Fruit fly (Drosophila melanogaster) whole organism, embryonic: ENCODE data around the gene CG42495.

ENCODE experiments used
- Blimp-1 ChIP-seq: fragments of 200-800 bp; sonication (Bioruptor generic); optimal IDR thresholded peaks from 3 replicates; lab custom pipeline; 2018; ENCODE audit warnings: missing biosample characterization, missing genetic modification characterization, mild to moderate bottlenecking, moderate library complexity, missing genetic modification reagents
- CG10147 ChIP-seq: fragments of 200-800 bp; sonication (Bioruptor generic); optimal IDR thresholded peaks from 2 replicates; lab custom pipeline; 2019; ENCODE audit warnings: missing biosample characterization, mild to moderate bottlenecking, missing genetic modification characterization, moderate library complexity
- CG10209 ChIP-seq: fragments of 200-800 bp; sonication (Bioruptor generic); optimal IDR thresholded peaks from 3 replicates; lab custom pipeline; 2017; ENCODE audit warnings: missing biosample characterization, mild to moderate bottlenecking, missing genetic modification characterization, missing genetic modification reagents
- CG10462 ChIP-seq: fragments of 200-800 bp; sonication (Bioruptor generic); optimal IDR thresholded peaks from 2 replicates; lab custom pipeline; 2016; ENCODE audit warnings: missing biosample characterization, missing genetic modification characterization
- CG10959 ChIP-seq: fragments of 200-800 bp; sonication (Bioruptor generic); IDR thresholded peaks from 2 replicates; pipeline ENCODE4 v1.3.6; 2022; ENCODE audit warnings: missing biosample characterization, missing genetic modification characterization
- CG11247 ChIP-seq: fragments of 200-800 bp; sonication (Bioruptor generic); IDR thresholded peaks from 2 replicates; pipeline ENCODE4 v1.3.6; 2022; ENCODE audit warnings: missing biosample characterization, missing genetic modification characterization
- CG11695 ChIP-seq: fragments of 200-800 bp; sonication (Bioruptor generic); IDR thresholded peaks from 3 replicates; pipeline ENCODE4 v1.3.6; 2022; ENCODE audit warnings: missing biosample characterization, missing genetic modification characterization
- CG13296 ChIP-seq: fragments of 200-800 bp; sonication (Bioruptor generic); optimal IDR thresholded peaks from 3 replicates; lab custom pipeline; 2018; ENCODE audit warnings: missing biosample characterization, mild to moderate bottlenecking, missing genetic modification characterization
- CG15601 ChIP-seq: fragments of 200-800 bp; sonication (Bioruptor generic); optimal IDR thresholded peaks from 3 replicates; lab custom pipeline; 2019; ENCODE audit warnings: missing biosample characterization, mild to moderate bottlenecking, missing genetic modification characterization, moderate library complexity
- CG17328 ChIP-seq: fragments of 200-800 bp; sonication (Bioruptor generic); IDR thresholded peaks from 2 replicates; pipeline ENCODE4 v1.3.6; 2022; ENCODE audit warnings: missing biosample characterization, missing genetic modification characterization
- CG17568 ChIP-seq: fragments of 200-800 bp; sonication (Bioruptor generic); optimal IDR thresholded peaks from 2 replicates; lab custom pipeline; 2018; ENCODE audit warnings: missing biosample characterization, mild to moderate bottlenecking, missing genetic modification characterization, moderate library complexity
- CG1832 ChIP-seq: fragments of 200-800 bp; sonication (Bioruptor generic); optimal IDR thresholded peaks from 2 replicates; lab custom pipeline; 2017; ENCODE audit warnings: missing biosample characterization, mild to moderate bottlenecking, missing genetic modification characterization, inconsistent platforms
- CG31365 ChIP-seq: fragments of 200-800 bp; sonication (Bioruptor generic); optimal IDR thresholded peaks from 2 replicates; lab custom pipeline; 2018; ENCODE audit warnings: missing biosample characterization, mild to moderate bottlenecking, missing genetic modification characterization
- CG3281 ChIP-seq: fragments of 200-800 bp; sonication (Bioruptor generic); optimal IDR thresholded peaks from 3 replicates; lab custom pipeline; 2017; ENCODE audit warnings: missing biosample characterization, mild to moderate bottlenecking, missing genetic modification characterization
- CG34376 ChIP-seq: fragments of 200-800 bp; sonication (Bioruptor generic); optimal IDR thresholded peaks from 2 replicates; lab custom pipeline; 2018; ENCODE audit warnings: missing biosample characterization, mild to moderate bottlenecking, missing genetic modification characterization
- CG4282 ChIP-seq: fragments of 200-800 bp; sonication (Bioruptor generic); optimal IDR thresholded peaks from 2 replicates; lab custom pipeline; 2016; ENCODE audit warnings: missing biosample characterization, missing genetic modification characterization
- CG4424 ChIP-seq: fragments of 200-800 bp; sonication (Bioruptor generic); optimal IDR thresholded peaks from 3 replicates; lab custom pipeline; 2016; ENCODE audit warnings: missing biosample characterization, missing genetic modification characterization
- CG5953 ChIP-seq: fragments of 200-800 bp; sonication (Bioruptor generic); IDR thresholded peaks from 2 replicates; pipeline ENCODE4 v1.3.6; 2022; ENCODE audit warnings: missing biosample characterization, missing genetic modification characterization
- CG6254 ChIP-seq: fragments of 200-800 bp; sonication (Bioruptor generic); optimal IDR thresholded peaks from 3 replicates; lab custom pipeline; 2017; ENCODE audit warnings: mild to moderate bottlenecking, missing biosample characterization, missing genetic modification reagents, missing genetic modification characterization
- CG9609 ChIP-seq: fragments of 200-800 bp; sonication (Bioruptor generic); optimal IDR thresholded peaks from 3 replicates; lab custom pipeline; 2016; ENCODE audit warnings: missing biosample characterization, missing genetic modification characterization
- Camta ChIP-seq: fragments of 200-800 bp; sonication (Bioruptor generic); optimal IDR thresholded peaks from 2 replicates; lab custom pipeline; 2016; ENCODE audit warnings: missing biosample characterization, missing genetic modification characterization
- Chrac-16 ChIP-seq: fragments of 200-800 bp; sonication (Bioruptor generic); optimal IDR thresholded peaks from 3 replicates; lab custom pipeline; 2016; ENCODE audit warnings: missing biosample characterization, missing genetic modification characterization
- Dad ChIP-seq: fragments of 200-800 bp; sonication (Bioruptor generic); optimal IDR thresholded peaks from 3 replicates; lab custom pipeline; 2016; ENCODE audit warnings: missing biosample characterization, missing genetic modification characterization
- Dbx ChIP-seq: fragments of 200-800 bp; sonication (Bioruptor generic); IDR thresholded peaks from 3 replicates; pipeline ENCODE4 v1.3.6; 2022; ENCODE audit warnings: missing biosample characterization, missing genetic modification characterization
- Dip3 ChIP-seq: fragments of 200-800 bp; sonication (Bioruptor generic); optimal IDR thresholded peaks from 3 replicates; lab custom pipeline; 2016; ENCODE audit warnings: missing biosample characterization, missing genetic modification characterization
- E2f2 ChIP-seq: fragments of 200-800 bp; sonication (Bioruptor generic); IDR thresholded peaks from 2 replicates; pipeline ENCODE4 v1.3.6; 2022; ENCODE audit warnings: missing biosample characterization, missing genetic modification characterization
- Fer2 ChIP-seq: fragments of 200-800 bp; sonication (Bioruptor generic); optimal IDR thresholded peaks from 2 replicates; lab custom pipeline; 2018; ENCODE audit warnings: missing biosample characterization, mild to moderate bottlenecking, missing genetic modification characterization, moderate library complexity
- Gug ChIP-seq: fragments of 200-800 bp; sonication (Bioruptor generic); IDR thresholded peaks from 4 replicates; pipeline ENCODE4 v1.3.6; 2022; ENCODE audit warnings: missing biosample characterization, missing genetic modification characterization
- Max ChIP-seq: fragments of 200-800 bp; sonication (Bioruptor generic); optimal IDR thresholded peaks from 2 replicates; lab custom pipeline; 2016; ENCODE audit warnings: missing biosample characterization, mild to moderate bottlenecking, missing genetic modification characterization
- Optix ChIP-seq: fragments of 200-800 bp; sonication (Bioruptor generic); IDR thresholded peaks from 3 replicates; pipeline ENCODE4 v1.3.6; 2022; ENCODE audit warnings: missing biosample characterization, missing genetic modification characterization
- Sin3A ChIP-seq: fragments of >200 bp; optimal IDR thresholded peaks from 2 replicates; lab custom pipeline; 2018
- Stat92E ChIP-seq, 3 experiments: fragments of >200 bp in 2 of 3; fragments of 200-800 bp in 1 of 3; sonication (Bioruptor generic) in 1 of 3; optimal IDR thresholded peaks; 2 replicates each; lab custom pipeline; 2017 to 2019; ENCODE audit warnings: missing biosample characterization in 3 of 3, missing genetic modification characterization in 3 of 3, mild to moderate bottlenecking in 1 of 3, moderate library complexity in 1 of 3
- Xbp1 ChIP-seq: fragments of 200-800 bp; sonication (Bioruptor generic); optimal IDR thresholded peaks from 3 replicates; lab custom pipeline; 2016; ENCODE audit warnings: missing biosample characterization, mild to moderate bottlenecking, missing genetic modification characterization
- ab ChIP-seq: fragments of 200-800 bp; sonication (Bioruptor generic); optimal IDR thresholded peaks from 2 replicates; lab custom pipeline; 2016; ENCODE audit warnings: missing biosample characterization, missing genetic modification characterization
- abd-A ChIP-seq: fragments of 200-800 bp; sonication (Bioruptor generic); optimal IDR thresholded peaks from 3 replicates; lab custom pipeline; 2019; ENCODE audit warnings: missing biosample characterization, mild to moderate bottlenecking, missing genetic modification characterization, moderate library complexity
- caup ChIP-seq: fragments of 200-800 bp; sonication (Bioruptor generic); optimal IDR thresholded peaks from 3 replicates; lab custom pipeline; 2017; ENCODE audit warnings: missing biosample characterization, mild to moderate bottlenecking, missing genetic modification characterization, moderate library complexity; ENCODE audit not compliant: severe bottlenecking
- dpn ChIP-seq, 2 experiments: fragments of 200-800 bp; sonication (Bioruptor generic); optimal IDR thresholded peaks; 3 replicates each; lab custom pipeline; 2016; ENCODE audit warnings: missing biosample characterization in 2 of 2, missing genetic modification characterization in 2 of 2
- ems ChIP-seq: fragments of 200-800 bp; sonication (Bioruptor generic); optimal IDR thresholded peaks from 3 replicates; lab custom pipeline; 2016; ENCODE audit warnings: missing biosample characterization, missing genetic modification characterization
- hkb ChIP-seq, 2 experiments: fragments of 200-800 bp in 1 of 2; fragments of >200 bp in 1 of 2; sonication (Bioruptor generic) in 1 of 2; IDR thresholded peaks in 1 of 2; optimal IDR thresholded peaks in 1 of 2; 2 replicates each; pipeline versions ENCODE4 v1.3.6 to Lab custom; 2017 to 2022; ENCODE audit warnings: missing biosample characterization in 1 of 2, missing genetic modification characterization in 1 of 2
- jumu ChIP-seq: fragments of 200-800 bp; sonication (Bioruptor generic); optimal IDR thresholded peaks from 3 replicates; lab custom pipeline; 2016; ENCODE audit warnings: missing biosample characterization, missing genetic modification characterization
- mam ChIP-seq: fragments of 200-800 bp; sonication (Bioruptor generic); optimal IDR thresholded peaks from 3 replicates; lab custom pipeline; 2016; ENCODE audit warnings: missing biosample characterization, missing genetic modification characterization
- pan ChIP-seq, 4 experiments: fragments of >200 bp in 3 of 4; fragments of 200-800 bp in 1 of 4; sonication (Bioruptor generic) in 1 of 4; optimal IDR thresholded peaks in 3 of 4; IDR thresholded peaks in 1 of 4; 2 replicates each; pipeline versions ENCODE4 v1.3.6 to Lab custom; 2017 to 2022; ENCODE audit warnings: missing biosample characterization in 2 of 4, missing genetic modification characterization in 2 of 4, mixed read lengths in 1 of 4
- rib ChIP-seq: fragments of 200-800 bp; sonication (Bioruptor generic); IDR thresholded peaks from 2 replicates; pipeline ENCODE4 v1.3.6; 2022; ENCODE audit warnings: missing biosample characterization, missing genetic modification characterization
- row ChIP-seq: fragments of 200-800 bp; sonication (Bioruptor generic); IDR thresholded peaks from 3 replicates; pipeline ENCODE4 v1.3.6; 2022; ENCODE audit warnings: missing biosample characterization, missing genetic modification characterization
- scrt ChIP-seq: fragments of 200-800 bp; sonication (Bioruptor generic); optimal IDR thresholded peaks from 2 replicates; lab custom pipeline; 2018; ENCODE audit warnings: missing biosample characterization, mild to moderate bottlenecking, missing genetic modification characterization, moderate library complexity
- toy ChIP-seq: fragments of 200-800 bp; sonication (Bioruptor generic); IDR thresholded peaks from 2 replicates; pipeline ENCODE4 v1.3.6; 2022; ENCODE audit warnings: missing biosample characterization, missing genetic modification characterization
- vnd ChIP-seq: fragments of 200-800 bp; sonication (Bioruptor generic); IDR thresholded peaks from 3 replicates; pipeline ENCODE4 v1.3.6; 2022; ENCODE audit warnings: missing biosample characterization, missing genetic modification characterization; ENCODE audit not compliant: partially characterized antibody
- wdn ChIP-seq: fragments of 200-800 bp; sonication (Bioruptor generic); IDR thresholded peaks from 2 replicates; pipeline ENCODE4 v1.3.6; 2022; ENCODE audit warnings: missing biosample characterization, missing genetic modification characterization

The CG42495 gene

dm6 chr3L:18620988-18621734 lies 46.0 kb upstream of the CG42495 start (continued):
- peak; percentile 20 for TF ChIP-seq Dip3
- peak in 1 of 2 experiments; percentile 47 for TF ChIP-seq pan (optimal IDR thresholded peaks at IDR 0.05; lab: Kevin White, UChicago)
- peak in 1 of 2 experiments; percentile 46 for TF ChIP-seq pan (GFP tag; optimal IDR thresholded peaks at IDR 0.05 in 1 of 2, IDR thresholded peaks at IDR 0.05 in 1 of 2)
- TF ChIP-seq Optix (GFP tag; lab: Robert Waterston, UW), result no peak
- TF ChIP-seq CG10147, result no peak
- peak; percentile 49 to 55 for TF ChIP-seq dpn (GFP tag; optimal IDR thresholded peaks at IDR 0.05; lab: Kevin White, UChicago)
- TF ChIP-seq Gug, result no peak
- peak; percentile 62 for TF ChIP-seq wdn (GFP tag; lab: Robert Waterston, UW)
- TF ChIP-seq hkb (optimal IDR thresholded peaks at IDR 0.05; lab: Kevin White, UChicago), result no peak
- 0 out of 2 replicates have a peak, but pooled peaks have one; percentile 18 for TF ChIP-seq hkb (GFP tag; IDR thresholded peaks at IDR 0.05; lab: Robert Waterston, UW)
- peak; percentile 25 for TF ChIP-seq CG13296 (GFP tag; lab: Kevin White, UChicago)
- TF ChIP-seq abd-A (tag; lab: Kevin White, UChicago), result no peak
- 0 out of 2 replicates have a peak, but pooled peaks have one; percentile 41 for TF ChIP-seq rib
- TF ChIP-seq CG10462 (GFP tag; lab: Kevin White, UChicago), result no peak
- TF ChIP-seq Stat92E (GFP tag; optimal IDR thresholded peaks at IDR 0.05; lab: Kevin White, UChicago), result peak in 1 of 3 experiments; percentile 53
- TF ChIP-seq CG17328, result peak; percentile 50; the same call in 1 of the 2 replicates
- TF ChIP-seq CG6254 (GFP tag; lab: Kevin White, UChicago), result no peak
- TF ChIP-seq CG5953 (GFP tag; lab: Robert Waterston, UW), result no peak
- TF ChIP-seq Camta (GFP tag; lab: Kevin White, UChicago), result no peak
- TF ChIP-seq CG4282 (GFP tag; lab: Kevin White, UChicago), result no peak
- TF ChIP-seq Dbx (GFP tag; lab: Robert Waterston, UW), result peak; percentile 72
- TF ChIP-seq scrt (GFP tag; lab: Kevin White, UChicago), result peak; percentile 57
- TF ChIP-seq CG17568 (GFP tag; lab: Kevin White, UChicago), result no peak
- peak; percentile 80 for TF ChIP-seq mam (GFP tag; lab: Kevin White, UChicago)
- no peak for TF ChIP-seq toy (GFP tag; lab: Robert Waterston, UW)
- TF ChIP-seq CG10959 (GFP tag; lab: Robert Waterston, UW), result no peak
- 0 out of 2 replicates have a peak, but pooled peaks have one; percentile 37 for TF ChIP-seq CG11247 (GFP tag; lab: Robert Waterston, UW)
- TF ChIP-seq CG10209 (GFP tag; lab: Kevin White, UChicago), result peak; percentile 38
- TF ChIP-seq Max (GFP tag; lab: Kevin White, UChicago), result no peak
- peak; percentile 70 for TF ChIP-seq CG34376 (GFP tag; lab: Kevin White, UChicago)
- no peak for TF ChIP-seq CG11695 (GFP tag; lab: Robert Waterston, UW)
- peak; percentile 59 for TF ChIP-seq Blimp-1
- TF ChIP-seq Fer2 (tag; lab: Kevin White, UChicago), result no peak
- no peak for TF ChIP-seq ab (GFP tag; lab: Kevin White, UChicago)
- peak; percentile 50 for TF ChIP-seq Xbp1 (GFP tag; lab: Kevin White, UChicago)
- TF ChIP-seq CG9609, result peak; percentile 58
- TF ChIP-seq CG3281 (GFP tag; lab: Kevin White, UChicago), result peak; percentile 4
- peak; percentile 42; the same call in 1 of the 2 replicates for TF ChIP-seq E2f2 (GFP tag; lab: Robert Waterston, UW)
- peak; percentile 55 for TF ChIP-seq ems
- peak; percentile 9 for TF ChIP-seq caup (GFP tag; lab: Kevin White, UChicago)
- peak; percentile 60 for TF ChIP-seq vnd
- no peak for TF ChIP-seq Sin3A
- peak; percentile 45 for TF ChIP-seq Chrac-16 (GFP tag; lab: Kevin White, UChicago)
- TF ChIP-seq CG1832, result no peak
- TF ChIP-seq row, result peak; percentile 91
- peak; percentile 32 for TF ChIP-seq CG15601 (tag; lab: Kevin White, UChicago)
- TF ChIP-seq jumu (GFP tag; lab: Kevin White, UChicago), result peak; percentile 25
- TF ChIP-seq Dad (GFP tag; lab: Kevin White, UChicago), result peak; percentile 6
- TF ChIP-seq CG4424 (GFP tag; lab: Kevin White, UChicago), result peak; percentile 28
- peak; percentile 95 for TF ChIP-seq CG31365 (tag; lab: Kevin White, UChicago)
